Fruit fly (Drosophila melanogaster): Measurements from ENCODE around the gene tex.

- TF ChIP-seq Sin3A (optimal IDR thresholded peaks at IDR 0.05), result no peak
- TF ChIP-seq psq (optimal IDR thresholded peaks at IDR 0.05), result no peak
- TF ChIP-seq h (optimal IDR thresholded peaks at IDR 0.05), result no peak
- no peak for TF ChIP-seq Myc (optimal IDR thresholded peaks at IDR 0.05)
- TF ChIP-seq insv (optimal IDR thresholded peaks at IDR 0.05), result no peak
- no peak for TF ChIP-seq ttk (optimal IDR thresholded peaks at IDR 0.05)
Measured at dm6 chr3R:8358004-8358403, 49.6 kb upstream of the tex start.
